Worm (Caenorhabditis elegans) whole organism, L1 larva: ENCODE data around the gene F41E6.1.

Source experiments
- C04F5.9 ChIP-seq: sonication (generic microtip); optimal IDR thresholded peaks from 2 replicates; lab custom pipeline; 2016; ENCODE audit warnings: missing genetic modification characterization, missing compliant biosample characterization
- C34B4.2 ChIP-seq: sonication (generic microtip); optimal IDR thresholded peaks from 2 replicates; lab custom pipeline; 2017; ENCODE audit warnings: mild to moderate bottlenecking, missing genetic modification characterization, missing compliant biosample characterization
- F16B12.6 ChIP-seq: fragments of 150-350 bp; optimal IDR thresholded peaks from 2 replicates; lab custom pipeline; 2014; ENCODE audit warnings: missing biosample characterization, missing genetic modification characterization
- Y116A8C.19 ChIP-seq: sonication (generic microtip); optimal IDR thresholded peaks from 2 replicates; lab custom pipeline; 2016; ENCODE audit warnings: missing compliant biosample characterization, missing genetic modification characterization, borderline replicate concordance
- aha-1 ChIP-seq: fragments of 150-350 bp; optimal IDR thresholded peaks from 2 replicates; lab custom pipeline; 2014; ENCODE audit warnings: missing biosample characterization, missing genetic modification characterization
- ama-1 ChIP-seq: fragments of 150-350 bp; optimal IDR thresholded peaks from 2 replicates; lab custom pipeline; 2014
- ceh-63 ChIP-seq: fragments of 200-800 bp; sonication (Bioruptor generic); optimal IDR thresholded peaks from 2 replicates; lab custom pipeline; 2018; ENCODE audit warnings: mild to moderate bottlenecking, missing genetic modification characterization, missing compliant biosample characterization
- ceh-82 ChIP-seq, 3 experiments: fragments of 150-350 bp in 1 of 3; sonication (generic microtip) in 2 of 3; optimal IDR thresholded peaks; 2 replicates each; lab custom pipeline; 2014 to 2017; ENCODE audit warnings: missing biosample characterization in 3 of 3, missing genetic modification characterization in 3 of 3
- ceh-88 ChIP-seq: fragments of 200-800 bp; sonication (Bioruptor generic); IDR thresholded peaks from 2 replicates; pipeline ENCODE4 v1.3.6; 2022; ENCODE audit warnings: missing genetic modification characterization, missing compliant biosample characterization
- egl-13 ChIP-seq: sonication (generic microtip); optimal IDR thresholded peaks from 2 replicates; lab custom pipeline; 2016; ENCODE audit warnings: missing genotype, missing genetic modification reagents, missing genetic modification characterization, missing compliant biosample characterization
- elt-2 ChIP-seq: sonication (generic microtip); optimal IDR thresholded peaks from 2 replicates; lab custom pipeline; 2016; ENCODE audit warnings: missing genetic modification characterization, mild to moderate bottlenecking, inconsistent platforms, missing compliant biosample characterization, missing genetic modification reagents
- elt-3 ChIP-seq, 6 experiments: fragments of 150-350 bp in 1 of 6; sonication (generic microtip); optimal IDR thresholded peaks; 2 replicates each; lab custom pipeline; 2017 to 2018; ENCODE audit warnings: missing biosample characterization in 6 of 6, missing genetic modification characterization in 6 of 6, inconsistent platforms in 1 of 6
- ets-5 ChIP-seq: fragments of 200-800 bp; sonication (Bioruptor generic); IDR thresholded peaks from 2 replicates; pipeline ENCODE4 v1.3.6; 2022; ENCODE audit warnings: missing genetic modification characterization, missing compliant biosample characterization
- fkh-4 ChIP-seq: sonication (generic microtip); optimal IDR thresholded peaks from 2 replicates; lab custom pipeline; 2016; ENCODE audit warnings: missing compliant biosample characterization, missing genetic modification characterization, borderline replicate concordance
- fkh-8 ChIP-seq: sonication (generic microtip); optimal IDR thresholded peaks from 2 replicates; lab custom pipeline; 2016; ENCODE audit warnings: mild to moderate bottlenecking, missing genetic modification characterization, missing compliant biosample characterization
- fos-1 ChIP-seq: fragments of 150-350 bp; optimal IDR thresholded peaks from 2 replicates; lab custom pipeline; 2014; ENCODE audit warnings: missing biosample characterization, missing genetic modification characterization
- grh-1 ChIP-seq: fragments of 200-800 bp; sonication (Bioruptor generic); IDR thresholded peaks from 2 replicates; pipeline ENCODE4 v1.3.6; 2022; ENCODE audit warnings: missing genetic modification reagents, missing genetic modification characterization, missing compliant biosample characterization
- hlh-17 ChIP-seq: fragments of 200-800 bp; sonication (Bioruptor generic); optimal IDR thresholded peaks from 2 replicates; lab custom pipeline; 2018; ENCODE audit warnings: missing genetic modification characterization, mild to moderate bottlenecking, missing compliant biosample characterization, moderate library complexity, borderline replicate concordance
- hpl-2 ChIP-seq: fragments of 150-350 bp; optimal IDR thresholded peaks from 2 replicates; lab custom pipeline; 2014; ENCODE audit warnings: missing biosample characterization, missing genetic modification reagents, missing genetic modification characterization
- irx-1 ChIP-seq: sonication (generic microtip); optimal IDR thresholded peaks from 2 replicates; lab custom pipeline; 2016; ENCODE audit warnings: missing genetic modification characterization, missing compliant biosample characterization
- isw-1 ChIP-seq: fragments of 200-800 bp; sonication (Bioruptor generic); IDR thresholded peaks from 2 replicates; pipeline ENCODE4 v1.3.6; 2022; ENCODE audit warnings: missing genetic modification characterization, missing compliant biosample characterization
- jun-1 ChIP-seq: fragments of 150-350 bp; optimal IDR thresholded peaks from 2 replicates; lab custom pipeline; 2014; ENCODE audit warnings: missing biosample characterization, missing genetic modification reagents, missing genetic modification characterization
- lin-14 ChIP-seq: fragments of 200-800 bp; sonication (Bioruptor generic); optimal IDR thresholded peaks from 2 replicates; lab custom pipeline; 2018; ENCODE audit warnings: mild to moderate bottlenecking, missing genetic modification characterization, moderate library complexity, missing compliant biosample characterization
- lin-15B ChIP-seq: fragments of 150-350 bp; sonication (generic microtip); optimal IDR thresholded peaks from 3 replicates; lab custom pipeline; 2014; ENCODE audit warnings: missing biosample characterization, missing genetic modification characterization
- lin-35 ChIP-seq, 2 experiments: fragments of 150-350 bp; optimal IDR thresholded peaks; 2 replicates each; lab custom pipeline; 2014; ENCODE audit warnings: missing biosample characterization in 2 of 2, missing genetic modification characterization in 2 of 2, missing genetic modification reagents in 2 of 2
- lir-3 ChIP-seq: sonication (generic microtip); optimal IDR thresholded peaks from 2 replicates; lab custom pipeline; 2016; ENCODE audit warnings: mild to moderate bottlenecking, missing genetic modification characterization, moderate library complexity, missing compliant biosample characterization; ENCODE audit not compliant: poor library complexity
- lsy-2 ChIP-seq, 2 experiments: fragments of 150-350 bp; optimal IDR thresholded peaks; 2 replicates each; lab custom pipeline; 2014; ENCODE audit warnings: missing biosample characterization in 2 of 2, missing genetic modification characterization in 2 of 2
- mep-1 ChIP-seq: fragments of 150-350 bp; optimal IDR thresholded peaks from 2 replicates; lab custom pipeline; 2014; ENCODE audit warnings: missing biosample characterization, missing genetic modification characterization
- nhr-11 ChIP-seq: fragments of 150-350 bp; optimal IDR thresholded peaks from 2 replicates; lab custom pipeline; 2014; ENCODE audit warnings: missing biosample characterization, missing genetic modification characterization
- nhr-12 ChIP-seq: sonication (generic microtip); optimal IDR thresholded peaks from 2 replicates; lab custom pipeline; 2017; ENCODE audit warnings: missing biosample characterization, missing genetic modification characterization
- nhr-19 ChIP-seq: fragments of 200-800 bp; sonication (Bioruptor generic); conservative IDR thresholded peaks from 2 replicates; pipeline ENCODE4 v1.3.6; 2022; ENCODE audit warnings: missing genetic modification characterization, missing compliant biosample characterization
- nhr-237 ChIP-seq: fragments of 150-350 bp; optimal IDR thresholded peaks from 2 replicates; lab custom pipeline; 2014; ENCODE audit warnings: missing biosample characterization, missing genetic modification characterization
- nhr-28 ChIP-seq: fragments of 150-350 bp; optimal IDR thresholded peaks from 2 replicates; lab custom pipeline; 2014; ENCODE audit warnings: missing biosample characterization, missing genetic modification characterization
- nhr-71 ChIP-seq: sonication (generic microtip); optimal IDR thresholded peaks from 2 replicates; lab custom pipeline; 2016; ENCODE audit warnings: mild to moderate bottlenecking, missing genetic modification characterization, moderate library complexity, missing compliant biosample characterization
- nhr-76 ChIP-seq: sonication (generic microtip); optimal IDR thresholded peaks from 2 replicates; lab custom pipeline; 2017; ENCODE audit warnings: missing biosample characterization, missing genetic modification characterization
- nhr-85 ChIP-seq: sonication (generic microtip); peaks from one replicate; lab custom pipeline; 2016; ENCODE audit warnings: missing genetic modification characterization, inconsistent platforms, missing compliant biosample characterization
- pag-3 ChIP-seq: sonication (generic microtip); optimal IDR thresholded peaks from 2 replicates; lab custom pipeline; 2017; ENCODE audit warnings: missing genetic modification characterization, mild to moderate bottlenecking, missing compliant biosample characterization, antibody characterized with exemption, borderline replicate concordance; ENCODE audit not compliant: insufficient read depth
- pax-3 ChIP-seq: fragments of 200-800 bp; sonication (Bioruptor generic); optimal IDR thresholded peaks from 2 replicates; lab custom pipeline; 2018; ENCODE audit warnings: mild to moderate bottlenecking, missing genetic modification characterization, moderate library complexity, missing compliant biosample characterization
- pqm-1 ChIP-seq: sonication (generic microtip); optimal IDR thresholded peaks from 3 replicates; lab custom pipeline; 2017; ENCODE audit warnings: missing biosample characterization, missing genetic modification characterization
- rnt-1 ChIP-seq: sonication (generic microtip); optimal IDR thresholded peaks from 2 replicates; lab custom pipeline; 2016; ENCODE audit warnings: mild to moderate bottlenecking, missing genetic modification characterization, moderate library complexity, missing compliant biosample characterization
- skn-1 ChIP-seq: fragments of 150-350 bp; optimal IDR thresholded peaks from 2 replicates; lab custom pipeline; 2014; ENCODE audit warnings: missing biosample characterization, missing genetic modification characterization
- snu-23 ChIP-seq: sonication (generic microtip); optimal IDR thresholded peaks from 2 replicates; lab custom pipeline; 2016; ENCODE audit warnings: missing genetic modification characterization, missing compliant biosample characterization
- sox-4 ChIP-seq: sonication (generic microtip); optimal IDR thresholded peaks from 2 replicates; lab custom pipeline; 2016; ENCODE audit warnings: missing genetic modification characterization, missing compliant biosample characterization
- sptf-1 ChIP-seq: fragments of 150-350 bp; optimal IDR thresholded peaks from 2 replicates; lab custom pipeline; 2014; ENCODE audit warnings: missing biosample characterization, missing genetic modification characterization
- tbx-2 ChIP-seq: sonication (generic microtip); optimal IDR thresholded peaks from 2 replicates; lab custom pipeline; 2016; ENCODE audit warnings: missing genetic modification characterization, missing compliant biosample characterization
- tlp-1 ChIP-seq: fragments of 150-350 bp; optimal IDR thresholded peaks from 2 replicates; lab custom pipeline; 2014; ENCODE audit warnings: missing biosample characterization, missing genetic modification characterization
- unc-130 ChIP-seq: fragments of 150-350 bp; optimal IDR thresholded peaks from 2 replicates; lab custom pipeline; 2017; ENCODE audit warnings: missing biosample characterization, missing genetic modification characterization, inconsistent platforms
- unc-30 ChIP-seq: sonication (generic microtip); optimal IDR thresholded peaks from 2 replicates; lab custom pipeline; 2017; ENCODE audit warnings: missing biosample characterization, missing genetic modification characterization
- unc-62 ChIP-seq: fragments of 150-350 bp; optimal IDR thresholded peaks from 2 replicates; lab custom pipeline; 2014; ENCODE audit warnings: missing biosample characterization, missing genetic modification reagents, missing genetic modification characterization
- unc-86 ChIP-seq: sonication (generic microtip); optimal IDR thresholded peaks from 2 replicates; lab custom pipeline; 2016; ENCODE audit warnings: missing genetic modification characterization, missing compliant biosample characterization
- vab-15 ChIP-seq: sonication (generic microtip); optimal IDR thresholded peaks from 2 replicates; lab custom pipeline; 2017; ENCODE audit warnings: missing genotype, mild to moderate bottlenecking, missing genetic modification characterization, missing compliant biosample characterization
- ztf-4 ChIP-seq: fragments of 150-350 bp; optimal IDR thresholded peaks from 2 replicates; lab custom pipeline; 2014; ENCODE audit warnings: missing biosample characterization, missing genetic modification characterization

The F41E6.1 gene

ce11 chrV:8610633-8611404 lies 11.6 kb upstream of the F41E6.1 start, which contains the start of gene fip-4 (continued):
- TF ChIP-seq lin-15B (tag; lab: Kevin White, UChicago) = no peak
- no peak for TF ChIP-seq sptf-1 (tag; lab: Kevin White, UChicago)
- TF ChIP-seq unc-62 = no peak
- no peak for TF ChIP-seq unc-30
- TF ChIP-seq hlh-17 (GFP tag; lab: Kevin White, UChicago) = no peak
- TF ChIP-seq nhr-85 = peak; percentile 87
- TF ChIP-seq pqm-1 (tag; lab: Kevin White, UChicago) = no peak
- peak; percentile 60 for TF ChIP-seq elt-2 (tag; lab: Kevin White, UChicago)
- no peak for TF ChIP-seq Y116A8C.19
- no peak for TF ChIP-seq F16B12.6 (tag; lab: Kevin White, UChicago)
- TF ChIP-seq nhr-76 (tag; lab: Kevin White, UChicago) = no peak
- TF ChIP-seq ceh-88 (GFP tag; lab: Robert Waterston, UW) = no peak
- TF ChIP-seq tlp-1 (tag; lab: Kevin White, UChicago) = no peak
- TF ChIP-seq ets-5 (GFP tag; lab: Robert Waterston, UW) = no peak
- TF ChIP-seq nhr-19 (GFP tag; lab: Robert Waterston, UW) = peak; percentile 63
- TF ChIP-seq fos-1 (tag; lab: Kevin White, UChicago) = no peak
- TF ChIP-seq unc-86 (tag; lab: Kevin White, UChicago) = no peak
- no peak for TF ChIP-seq C34B4.2 (tag; lab: Kevin White, UChicago)
- TF ChIP-seq grh-1 (GFP tag; lab: Robert Waterston, UW) = 0 out of 2 replicates have a peak, but pooled peaks have one; percentile 42
- peak in 1 of 2 experiments; percentile 61 for TF ChIP-seq lin-35 (GFP tag; optimal IDR thresholded peaks at IDR 0.05; lab: Kevin White, UChicago)
- TF ChIP-seq ama-1 (lab: Kevin White, UChicago) = no peak
- TF ChIP-seq nhr-71 (tag; lab: Kevin White, UChicago) = peak; percentile 52
- no peak for TF ChIP-seq pag-3
- TF ChIP-seq unc-130 = peak; percentile 59
- no peak for TF ChIP-seq pax-3
- TF ChIP-seq aha-1 (tag; lab: Kevin White, UChicago) = no peak
- TF ChIP-seq ceh-82 (tag; optimal IDR thresholded peaks at IDR 0.05; lab: Kevin White, UChicago) = peak in 1 of 3 experiments; percentile 29
- TF ChIP-seq fkh-4 (tag; lab: Kevin White, UChicago) = no peak
- no peak for TF ChIP-seq fkh-8 (tag; lab: Kevin White, UChicago)
- TF ChIP-seq elt-3 (tag; optimal IDR thresholded peaks at IDR 0.05; lab: Kevin White, UChicago) = peak in 3 of 6 experiments; percentile 7 to 75 (median 49)
- peak; percentile 6 to 30 for TF ChIP-seq lsy-2 (tag; optimal IDR thresholded peaks at IDR 0.05; lab: Kevin White, UChicago)
- TF ChIP-seq sox-4 = no peak
- peak; percentile 7 for TF ChIP-seq irx-1 (tag; lab: Kevin White, UChicago)
- TF ChIP-seq lir-3 (tag; lab: Kevin White, UChicago) = no peak
- no peak for TF ChIP-seq skn-1 (tag; lab: Kevin White, UChicago)
- TF ChIP-seq egl-13 = no peak
- no peak for TF ChIP-seq rnt-1
- no peak for TF ChIP-seq isw-1 (GFP tag; lab: Robert Waterston, UW)
- peak; percentile 24 for TF ChIP-seq mep-1 (tag; lab: Kevin White, UChicago)
- no peak for TF ChIP-seq nhr-12
- TF ChIP-seq hpl-2 = no peak
- peak; percentile 56 for TF ChIP-seq snu-23 (GFP tag; lab: Kevin White, UChicago)
- no peak for TF ChIP-seq tbx-2 (tag; lab: Kevin White, UChicago)
- peak; percentile 83 for TF ChIP-seq lin-14 (GFP tag; lab: Kevin White, UChicago)
- no peak for TF ChIP-seq jun-1
- TF ChIP-seq C04F5.9 (tag; lab: Kevin White, UChicago) = no peak
- no peak for TF ChIP-seq nhr-237 (tag; lab: Kevin White, UChicago)
- no peak for TF ChIP-seq nhr-28 (tag; lab: Kevin White, UChicago)
- no peak for TF ChIP-seq ceh-63
- TF ChIP-seq vab-15 = no peak
- no peak for TF ChIP-seq nhr-11 (tag; lab: Kevin White, UChicago)
- TF ChIP-seq ztf-4 (tag; lab: Kevin White, UChicago) = peak; percentile 22
